Worm (Caenorhabditis elegans) whole organism, L4 larva: ENCODE results near the gene T16G1.4.

Source experiments
- daf-8 ChIP-seq: fragments of 200-800 bp; sonication (Bioruptor generic); IDR thresholded peaks from 2 replicates; pipeline ENCODE4 v1.3.6; 2022; ENCODE audit warnings: missing genetic modification characterization, missing compliant biosample characterization
- fos-1 ChIP-seq: fragments of 150-350 bp; optimal IDR thresholded peaks from 2 replicates; lab custom pipeline; 2014; ENCODE audit warnings: missing biosample characterization, missing genetic modification characterization
- gei-8 ChIP-seq: fragments of 200-800 bp; sonication (Bioruptor generic); optimal IDR thresholded peaks from 2 replicates; lab custom pipeline; 2018; ENCODE audit warnings: mild to moderate bottlenecking, missing genetic modification characterization, missing compliant biosample characterization
- mxl-2 ChIP-seq: fragments of 200-800 bp; sonication (Bioruptor generic); conservative IDR thresholded peaks from 2 replicates; pipeline ENCODE4 v1.3.6; 2022; ENCODE audit warnings: missing genetic modification reagents, missing genetic modification characterization, missing compliant biosample characterization
- unc-62 ChIP-seq, 3 experiments: fragments of 150-350 bp in 1 of 3; sonication (generic microtip); optimal IDR thresholded peaks in 2 of 3; peaks in 1 of 3; 1 replicate in 1 of 3; 2 replicates in 2 of 3; lab custom pipeline; 2014 to 2017; ENCODE audit warnings: missing biosample characterization in 3 of 3, missing genetic modification characterization in 3 of 3, missing genetic modification reagents in 3 of 3, missing genotype in 1 of 3

DNA sequence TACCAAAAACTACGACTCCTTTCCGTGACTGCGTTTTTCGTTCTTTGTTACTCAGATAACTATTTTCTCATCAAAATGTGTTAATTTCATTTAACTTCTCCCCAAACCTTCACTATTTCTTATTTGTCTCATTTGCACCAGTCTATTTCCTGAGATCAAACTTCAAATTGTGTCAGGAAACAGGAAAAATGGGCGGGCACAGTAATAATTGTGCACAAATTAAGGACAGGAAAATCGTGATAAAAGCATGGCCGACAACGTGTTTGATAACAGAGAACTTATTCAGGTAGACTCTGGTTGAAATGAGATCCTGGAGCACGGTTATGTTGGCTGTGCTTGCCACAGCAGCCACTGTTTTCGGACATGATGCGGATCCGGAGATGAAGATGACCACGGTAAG, 21.9 kb downstream of the T16G1.4 start, which contains the start of gene lipl-1:
- TF ChIP-seq gei-8 (GFP tag; lab: Kevin White, UChicago) (no peak), fos-1 (tag; lab: Kevin White, UChicago) (no peak), mxl-2 (GFP tag; lab: Robert Waterston, UW) (no peak), unc-62 (GFP tag; optimal IDR thresholded peaks at IDR 0.05 in 1 of 2; lab: Kevin White, UChicago) (no peak), unc-62 (tag; optimal IDR thresholded peaks at IDR 0.05; lab: Kevin White, UChicago) (no peak), daf-8 (no peak)
